Worm (Caenorhabditis elegans) whole organism, young adult: ENCODE results near the gene nmy-3.

ENCODE experiments used
- C17E4.6 ChIP-seq: fragments of 200-800 bp; sonication (Bioruptor generic); IDR thresholded peaks from 2 replicates; pipeline ENCODE4 v1.3.6; 2022; ENCODE audit warnings: missing genetic modification reagents, missing genetic modification characterization, missing compliant biosample characterization
- T26A5.8 ChIP-seq: sonication (generic microtip); optimal IDR thresholded peaks from 2 replicates; lab custom pipeline; 2016; ENCODE audit warnings: missing genetic modification characterization, missing compliant biosample characterization
- Y56A3A.18 ChIP-seq: fragments of 200-800 bp; sonication (Bioruptor generic); IDR thresholded peaks from 2 replicates; pipeline ENCODE4 v1.3.6; 2022; ENCODE audit warnings: missing genetic modification reagents, missing genetic modification characterization, missing compliant biosample characterization
- Y67H2A.10 ChIP-seq: fragments of 200-800 bp; sonication (Bioruptor generic); conservative IDR thresholded peaks from 2 replicates; pipeline ENCODE4 v1.3.6; 2022; ENCODE audit warnings: missing genetic modification reagents, missing genetic modification characterization, missing compliant biosample characterization
- Y95B8A.8 ChIP-seq: fragments of 200-800 bp; sonication (Bioruptor generic); IDR thresholded peaks from 2 replicates; pipeline ENCODE4 v1.3.6; 2022; ENCODE audit warnings: missing genetic modification reagents, missing genetic modification characterization, missing compliant biosample characterization
- ZK185.1 ChIP-seq: sonication (generic microtip); optimal IDR thresholded peaks from 2 replicates; lab custom pipeline; 2016; ENCODE audit warnings: mild to moderate bottlenecking, missing genetic modification characterization, missing compliant biosample characterization; ENCODE audit not compliant: poor library complexity, severe bottlenecking
- atf-7 ChIP-seq: sonication (generic microtip); optimal IDR thresholded peaks from 2 replicates; lab custom pipeline; 2017; ENCODE audit warnings: mild to moderate bottlenecking, missing genetic modification characterization, missing compliant biosample characterization
- attf-6 ChIP-seq: fragments of 200-800 bp; sonication (Bioruptor generic); IDR thresholded peaks from 2 replicates; pipeline ENCODE4 v1.3.6; 2022; ENCODE audit warnings: missing genetic modification reagents, missing genetic modification characterization, missing compliant biosample characterization
- bed-2 ChIP-seq: fragments of 200-800 bp; sonication (Bioruptor generic); IDR thresholded peaks from 2 replicates; pipeline ENCODE4 v1.3.6; 2022; ENCODE audit warnings: missing genetic modification reagents, missing genetic modification characterization, missing compliant biosample characterization
- ceh-58 ChIP-seq: fragments of 200-800 bp; sonication (Bioruptor generic); IDR thresholded peaks from 2 replicates; pipeline ENCODE4 v1.3.6; 2022; ENCODE audit warnings: missing genetic modification characterization, missing compliant biosample characterization
- egl-44 ChIP-seq: fragments of 200-800 bp; sonication (Bioruptor generic); IDR thresholded peaks from 2 replicates; pipeline ENCODE4 v1.3.6; 2022; ENCODE audit warnings: missing genetic modification reagents, missing genetic modification characterization, missing compliant biosample characterization
- egrh-3 ChIP-seq: fragments of 200-800 bp; sonication (Bioruptor generic); IDR thresholded peaks from 2 replicates; pipeline ENCODE4 v1.3.6; 2022; ENCODE audit warnings: missing genetic modification reagents, missing genetic modification characterization, missing compliant biosample characterization
- gei-17 ChIP-seq: fragments of 200-800 bp; sonication (Bioruptor generic); optimal IDR thresholded peaks from 2 replicates; lab custom pipeline; 2018; ENCODE audit warnings: mild to moderate bottlenecking, missing genetic modification characterization, missing compliant biosample characterization
- hlh-12 ChIP-seq: sonication (generic microtip); optimal IDR thresholded peaks from 2 replicates; lab custom pipeline; 2016; ENCODE audit warnings: missing genetic modification characterization, missing compliant biosample characterization
- hmg-1.2 ChIP-seq: fragments of 200-800 bp; sonication (Bioruptor generic); IDR thresholded peaks from 2 replicates; pipeline ENCODE4 v1.3.6; 2022; ENCODE audit warnings: missing genetic modification reagents, missing genetic modification characterization, missing compliant biosample characterization
- hmg-20 ChIP-seq: fragments of 200-800 bp; sonication (Bioruptor generic); IDR thresholded peaks from 2 replicates; pipeline ENCODE4 v1.3.6; 2022; ENCODE audit warnings: missing genetic modification reagents, missing genetic modification characterization, missing compliant biosample characterization
- lag-1 ChIP-seq: fragments of 200-800 bp; sonication (Bioruptor generic); IDR thresholded peaks from 2 replicates; pipeline ENCODE4 v1.3.6; 2022; ENCODE audit warnings: missing genetic modification reagents, missing genetic modification characterization, missing compliant biosample characterization
- lin-40 ChIP-seq: sonication (generic microtip); optimal IDR thresholded peaks from 2 replicates; lab custom pipeline; 2016; ENCODE audit warnings: missing genetic modification characterization, mild to moderate bottlenecking, missing compliant biosample characterization, missing genotype, missing genetic modification reagents
- lsl-1 ChIP-seq: fragments of 200-800 bp; sonication (Bioruptor generic); optimal IDR thresholded peaks from 2 replicates; lab custom pipeline; 2018; ENCODE audit warnings: mild to moderate bottlenecking, missing genetic modification characterization, moderate library complexity, missing compliant biosample characterization
- madf-10 ChIP-seq: sonication (generic microtip); optimal IDR thresholded peaks from 2 replicates; lab custom pipeline; 2016; ENCODE audit warnings: mild to moderate bottlenecking, missing genetic modification characterization, missing compliant biosample characterization
- madf-6 ChIP-seq: fragments of 200-800 bp; sonication (Bioruptor generic); IDR thresholded peaks from 2 replicates; pipeline ENCODE4 v1.3.6; 2022; ENCODE audit warnings: missing genetic modification reagents, missing genetic modification characterization, missing compliant biosample characterization
- madf-8 ChIP-seq: fragments of 200-800 bp; sonication (Bioruptor generic); conservative IDR thresholded peaks from 2 replicates; pipeline ENCODE4 v1.3.6; 2022; ENCODE audit warnings: missing genetic modification reagents, missing genetic modification characterization, missing compliant biosample characterization
- nhr-179 ChIP-seq: sonication (generic microtip); optimal IDR thresholded peaks from 2 replicates; lab custom pipeline; 2016; ENCODE audit warnings: mild to moderate bottlenecking, missing genetic modification characterization, missing compliant biosample characterization
- nhr-27 ChIP-seq: fragments of 200-800 bp; sonication (Bioruptor generic); optimal IDR thresholded peaks from 2 replicates; lab custom pipeline; 2018; ENCODE audit warnings: mild to moderate bottlenecking, missing genetic modification characterization, moderate library complexity, missing compliant biosample characterization
- nhr-90 ChIP-seq: sonication (generic microtip); optimal IDR thresholded peaks from 2 replicates; lab custom pipeline; 2016; ENCODE audit warnings: missing genotype, mild to moderate bottlenecking, missing genetic modification characterization, missing compliant biosample characterization
- pha-4 ChIP-seq: fragments of 150-350 bp; sonication (generic microtip); optimal IDR thresholded peaks from 2 replicates; lab custom pipeline; 2014; ENCODE audit warnings: missing biosample characterization, missing genetic modification reagents, missing genetic modification characterization
- rcor-1 ChIP-seq: fragments of 200-800 bp; sonication (Bioruptor generic); IDR thresholded peaks from 2 replicates; pipeline ENCODE4 v1.3.6; 2022; ENCODE audit warnings: missing genetic modification reagents, missing genetic modification characterization, missing compliant biosample characterization
- snpc-1.3 ChIP-seq: sonication (generic microtip); optimal IDR thresholded peaks from 2 replicates; lab custom pipeline; 2017; ENCODE audit warnings: missing genetic modification characterization, mild to moderate bottlenecking, missing compliant biosample characterization, antibody characterized with exemption, moderate library complexity, missing genotype, missing genetic modification reagents; ENCODE audit not compliant: insufficient read depth
- snpc-3.4 ChIP-seq: sonication (generic microtip); optimal IDR thresholded peaks from 2 replicates; lab custom pipeline; 2017; ENCODE audit warnings: missing genetic modification characterization, mild to moderate bottlenecking, missing compliant biosample characterization, antibody characterized with exemption, moderate library complexity, missing genotype, missing genetic modification reagents
- tbx-9 ChIP-seq: sonication (generic microtip); optimal IDR thresholded peaks from 2 replicates; lab custom pipeline; 2016; ENCODE audit warnings: borderline replicate concordance, missing genetic modification characterization, inconsistent platforms, missing compliant biosample characterization
- unc-62 ChIP-seq: fragments of 150-350 bp; optimal IDR thresholded peaks from 2 replicates; lab custom pipeline; 2014; ENCODE audit warnings: missing biosample characterization, missing genetic modification reagents, missing genetic modification characterization
- zfh-2 ChIP-seq: fragments of 200-800 bp; sonication (Bioruptor generic); conservative IDR thresholded peaks from 2 replicates; pipeline ENCODE4 v1.3.6; 2022; ENCODE audit warnings: missing genetic modification reagents, missing genetic modification characterization, missing compliant biosample characterization
- ztf-18 ChIP-seq: sonication (generic microtip); optimal IDR thresholded peaks from 2 replicates; lab custom pipeline; 2016; ENCODE audit warnings: missing genotype, mild to moderate bottlenecking, missing genetic modification characterization, missing compliant biosample characterization
- ztf-26 ChIP-seq: sonication (generic microtip); optimal IDR thresholded peaks from 2 replicates; lab custom pipeline; 2017; ENCODE audit warnings: missing genetic modification characterization, missing compliant biosample characterization

nmy-3 gene

DNA sequence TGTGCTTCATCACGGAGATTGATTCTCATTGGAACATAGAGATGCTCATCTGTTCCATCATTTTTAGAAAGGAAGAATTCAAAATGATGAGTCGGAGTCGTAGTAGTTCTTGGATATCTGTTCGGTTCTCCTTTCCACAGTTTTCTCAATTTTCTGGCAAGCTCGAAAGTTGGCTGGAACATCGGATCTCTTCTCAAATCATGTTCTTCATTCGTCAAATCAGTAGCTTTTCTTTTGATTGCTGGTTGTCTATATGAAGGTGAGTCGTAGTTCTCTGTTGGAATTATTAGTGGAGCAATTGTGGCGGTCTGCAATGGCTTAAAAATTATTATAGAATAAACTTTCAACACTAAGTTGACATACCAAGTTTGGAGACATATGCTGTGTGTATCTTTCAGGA, 12.0 kb upstream of the nmy-3 start:
- TF ChIP-seq snpc-1.3 (tag; lab: Kevin White, UChicago) (no peak), lsl-1 (GFP tag; lab: Kevin White, UChicago) (no peak)
- TF ChIP-seq, all 124 proteins: peak for 0

DNA sequence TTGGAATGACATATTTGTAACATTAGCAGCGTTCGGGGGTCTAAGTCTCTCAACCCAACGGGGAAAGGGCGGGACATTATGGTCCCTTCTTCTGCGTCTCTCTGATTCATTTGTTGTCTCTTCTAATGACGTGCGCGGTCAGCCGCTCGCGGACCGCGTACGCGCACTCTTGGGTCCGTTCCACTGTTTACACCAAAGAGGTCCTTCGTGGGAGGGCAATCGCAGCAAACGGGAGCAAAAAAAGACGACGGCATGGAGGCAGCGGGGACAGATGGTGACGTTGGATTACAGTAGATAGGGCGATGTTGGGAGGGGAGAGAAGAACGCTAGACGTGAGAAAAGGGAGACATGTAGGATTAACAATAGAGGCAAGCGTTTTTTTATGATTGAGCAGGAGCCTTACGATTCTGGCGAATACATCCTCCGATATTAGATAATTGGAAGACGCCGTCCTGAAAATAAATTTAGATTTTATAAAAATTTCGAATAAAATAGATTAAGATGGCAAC, 10.4 kb upstream of the nmy-3 start, which contains the start of gene flh-1:
TSS of gene flh-1 (minus strand) at position 459 of the 509 bp plus-strand sequence.
- TF ChIP-seq lin-40 (tag; lab: Kevin White, UChicago) (no peak), hmg-20 (GFP tag; lab: Robert Waterston, UW) (no peak), hmg-1.2 (GFP tag; lab: Robert Waterston, UW) (no peak), Y95B8A.8 (GFP tag; lab: Robert Waterston, UW) (no peak), zfh-2 (GFP tag; lab: Robert Waterston, UW) (peak; percentile 52; the same call in 1 of the 2 replicates), nhr-27 (tag; lab: Kevin White, UChicago) (no peak), hlh-12 (tag; lab: Kevin White, UChicago) (no peak), madf-6 (GFP tag; lab: Robert Waterston, UW) (0 out of 2 replicates have a peak, but pooled peaks have one; percentile 19), ceh-58 (GFP tag; lab: Robert Waterston, UW) (no peak), atf-7 (no peak)

DNA sequence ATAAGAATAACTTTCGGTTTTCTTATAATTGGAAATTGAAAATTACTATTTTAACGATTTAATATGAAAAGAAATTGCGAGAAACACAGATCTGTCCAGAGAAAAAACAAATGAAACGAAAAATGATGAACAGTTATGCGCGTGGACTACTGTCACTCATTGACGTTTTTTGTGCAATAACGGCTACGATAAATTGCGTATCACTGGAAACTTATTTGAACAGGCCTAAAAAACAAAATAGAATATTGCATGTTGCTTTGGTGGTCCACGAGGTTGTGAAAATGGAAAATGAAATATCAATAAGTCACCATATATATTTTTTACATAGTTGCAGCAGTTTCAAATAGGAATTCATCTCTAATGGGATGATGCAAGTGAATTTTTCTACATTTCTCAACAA, 9.8 kb upstream of the nmy-3 start:
- TF ChIP-seq lsl-1 (GFP tag; lab: Kevin White, UChicago) (peak; percentile 32), rcor-1 (GFP tag; lab: Robert Waterston, UW) (no peak), tbx-9 (tag; lab: Kevin White, UChicago) (no peak), madf-6 (GFP tag; lab: Robert Waterston, UW) (peak; percentile 58), madf-8 (GFP tag; lab: Robert Waterston, UW) (peak; percentile 78), bed-2 (GFP tag; lab: Robert Waterston, UW) (no peak), egl-44 (no peak), lag-1 (no peak), snpc-1.3 (tag; lab: Kevin White, UChicago) (no peak)

DNA sequence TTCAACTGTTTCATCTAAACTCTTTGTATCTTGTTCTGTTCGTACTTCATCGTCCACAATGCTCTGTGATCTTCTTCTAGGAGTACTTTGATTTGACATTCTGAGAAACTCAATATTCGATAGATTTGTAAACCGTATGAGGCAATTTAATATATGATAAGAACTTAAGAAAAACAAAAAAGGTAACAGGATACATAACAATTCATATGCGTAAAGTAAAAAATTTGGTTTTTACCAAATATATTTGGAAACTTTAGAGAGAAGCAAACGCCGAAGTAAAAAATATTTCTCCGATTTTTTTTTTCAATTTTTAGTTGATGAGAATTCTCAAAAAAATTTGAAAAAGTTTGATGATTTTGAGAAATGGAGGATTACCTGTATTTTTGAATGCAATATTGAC, 7.8 kb upstream of the nmy-3 start, which contains the start of gene Y11D7A.19:
TSS of gene Y11D7A.19 (minus strand) at position 101 of the 400 bp plus-strand sequence.
- TF ChIP-seq ZK185.1 (no peak), ztf-18 (tag; lab: Kevin White, UChicago) (no peak), nhr-179 (tag; lab: Kevin White, UChicago) (no peak), snpc-3.4 (tag; lab: Kevin White, UChicago) (no peak), ztf-26 (tag; lab: Kevin White, UChicago) (no peak), pha-4 (tag; lab: Kevin White, UChicago) (no peak), unc-62 (no peak), gei-17 (GFP tag; lab: Kevin White, UChicago) (no peak), nhr-90 (no peak)

DNA sequence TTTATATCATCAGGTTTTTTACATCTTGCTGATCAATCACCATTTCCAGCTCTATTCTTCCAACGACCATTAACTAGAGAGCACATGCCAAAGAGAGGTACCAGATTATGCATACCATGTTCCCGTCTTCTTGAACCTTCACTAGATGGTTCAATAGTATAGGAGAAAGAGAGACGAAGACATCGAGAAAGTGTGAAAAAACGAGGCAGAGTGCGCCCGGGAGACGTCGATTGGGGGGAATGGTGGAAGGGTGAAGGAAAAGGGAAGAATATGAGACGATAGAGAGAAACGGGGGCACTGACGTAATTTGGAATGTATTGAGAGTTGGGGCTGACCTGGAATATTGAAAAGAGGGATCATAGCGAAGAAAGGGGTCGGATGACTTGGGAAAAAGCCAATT, 6.7 kb upstream of the nmy-3 start:
- TF ChIP-seq egrh-3 (GFP tag; lab: Robert Waterston, UW), result peak; percentile 19; the same call in 1 of the 2 replicates
- no peak for TF ChIP-seq lin-40 (tag; lab: Kevin White, UChicago)

DNA sequence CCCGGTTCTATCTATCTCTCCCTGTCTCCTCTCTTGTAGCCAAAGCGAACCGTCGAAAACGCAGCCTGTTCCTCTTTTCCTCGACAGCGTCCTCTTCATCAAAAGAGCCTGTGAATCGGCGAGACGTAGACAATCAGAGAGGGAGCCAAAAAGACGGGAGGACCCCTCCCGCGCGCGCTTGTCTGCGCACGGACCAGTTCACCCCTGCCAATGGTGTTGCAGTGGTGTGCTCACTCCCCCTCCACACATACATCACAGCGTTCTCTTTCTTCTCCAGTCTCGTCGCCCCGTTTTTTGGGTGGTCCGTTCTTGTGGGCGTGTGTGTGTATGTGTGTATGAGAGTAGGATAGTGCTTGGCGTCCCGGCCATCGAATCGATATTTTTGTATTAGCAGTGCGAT, 5.4 kb upstream of the nmy-3 start:
- TF ChIP-seq Y67H2A.10 (no peak), attf-6 (no peak), Y56A3A.18 (GFP tag; lab: Robert Waterston, UW) (no peak), egrh-3 (GFP tag; lab: Robert Waterston, UW) (peak; percentile 65; the same call in 1 of the 2 replicates), hmg-1.2 (GFP tag; lab: Robert Waterston, UW) (peak; percentile 35; the same call in 1 of the 2 replicates), T26A5.8 (tag; lab: Kevin White, UChicago) (no peak), C17E4.6 (GFP tag; lab: Robert Waterston, UW) (0 out of 2 replicates have a peak, but pooled peaks have one; percentile 25), madf-10 (tag; lab: Kevin White, UChicago) (no peak)
